Fruit fly (Drosophila melanogaster): ENCODE results near the gene CG15784.
A peak's percentile ranks its signal among the peaks of the same experiment; 100 is the strongest.

The CG15784 gene

DNA sequence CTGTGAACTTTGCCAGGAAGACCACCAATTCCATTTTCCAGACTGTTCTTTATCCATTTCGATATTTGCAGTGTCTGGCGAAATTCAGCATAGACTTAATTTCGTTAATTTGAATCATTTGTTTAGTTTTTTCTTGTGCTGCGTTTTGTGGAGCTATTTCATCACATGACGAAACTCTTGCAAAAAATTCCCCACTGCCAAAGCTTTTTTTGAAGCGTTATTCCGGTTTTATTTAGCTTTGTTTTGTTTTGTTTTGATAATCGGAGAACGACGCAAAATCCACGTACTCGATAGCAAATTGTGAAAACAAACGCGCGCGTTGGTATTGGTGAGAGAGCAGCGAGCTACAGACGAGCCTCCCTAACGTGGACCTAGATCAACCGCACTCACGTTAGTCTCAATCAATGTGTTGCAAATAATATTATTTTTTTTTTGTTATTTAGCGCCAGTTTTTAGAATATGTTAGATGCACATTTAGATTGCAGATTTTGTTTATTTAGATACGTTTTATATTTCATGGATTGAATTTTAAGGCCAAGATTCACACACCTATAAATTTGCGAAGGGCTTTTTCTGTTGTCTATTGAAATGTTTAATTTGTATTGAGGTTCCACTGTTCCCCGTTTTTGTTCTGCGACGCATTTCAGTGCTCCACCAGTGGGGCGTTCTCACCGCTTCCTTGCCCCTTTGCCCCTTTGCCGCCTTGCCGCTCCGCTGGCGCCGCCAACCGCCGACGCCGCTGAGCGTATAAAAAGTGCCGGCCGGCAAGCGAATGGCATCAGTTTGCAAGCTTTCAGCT lies 606 bp downstream of the CG15784 start (continued):
- TF ChIP-seq tio (GFP tag; optimal IDR thresholded peaks at IDR 0.05) (peak; percentile 81), CTCF (GFP tag; optimal IDR thresholded peaks at IDR 0.05) (no peak), CG7786 (GFP tag; optimal IDR thresholded peaks at IDR 0.05) (peak; percentile 75), CG15696 (tag; optimal IDR thresholded peaks at IDR 0.05) (peak; percentile 26), Spps (tag; optimal IDR thresholded peaks at IDR 0.05) (no peak), CG10321 (GFP tag; IDR thresholded peaks at IDR 0.05) (peak; percentile 29; the same call in 1 of the 2 replicates), klu (GFP tag; IDR thresholded peaks at IDR 0.05) (peak; percentile 74; the same call in 1 of the 2 replicates), CG2875 (GFP tag; optimal IDR thresholded peaks at IDR 0.05) (peak; percentile 32), psq (GFP tag; optimal IDR thresholded peaks at IDR 0.05) (peak; percentile 41), repo (GFP tag; optimal IDR thresholded peaks at IDR 0.05) (peak; percentile 49), crc (GFP tag; optimal IDR thresholded peaks at IDR 0.05) (peak; percentile 34), CG11398 (GFP tag; optimal IDR thresholded peaks at IDR 0.05) (peak; percentile 59), CG5245 (GFP tag; optimal IDR thresholded peaks at IDR 0.05) (peak; percentile 49), Blimp-1 (GFP tag; optimal IDR thresholded peaks at IDR 0.05) (peak; percentile 54), Hr3 (GFP tag; optimal IDR thresholded peaks at IDR 0.05) (peak; percentile 64), Doc2 (GFP tag; IDR thresholded peaks at IDR 0.05) (no peak), CG9215 (GFP tag; IDR thresholded peaks at IDR 0.05) (peak; percentile 90), CG14667 (GFP tag; IDR thresholded peaks at IDR 0.05) (peak; percentile 75), gfzf (GFP tag; optimal IDR thresholded peaks at IDR 0.05) (no peak), stc (GFP tag; IDR thresholded peaks at IDR 0.05) (peak; percentile 78), nmo (GFP tag; optimal IDR thresholded peaks at IDR 0.05) (peak; percentile 79), mirr (GFP tag; optimal IDR thresholded peaks at IDR 0.05) (peak; percentile 58), CG7556 (GFP tag; optimal IDR thresholded peaks at IDR 0.05) (peak; percentile 86), az2 (GFP tag; optimal IDR thresholded peaks at IDR 0.05) (peak; percentile 68), Sry-β (GFP tag; optimal IDR thresholded peaks at IDR 0.05) (no peak), CG11560 (tag; IDR thresholded peaks at IDR 0.05) (peak; percentile 73; the same call in 2 of the 3 replicates), Deaf1 (tag; optimal IDR thresholded peaks at IDR 0.05) (peak; percentile 50), zen2 (GFP tag; IDR thresholded peaks at IDR 0.05; ENCODE audit: partially characterized antibody) (no peak), fd102C (GFP tag; optimal IDR thresholded peaks at IDR 0.05) (no peak), pan (optimal IDR thresholded peaks at IDR 0.05) (no peak), pan (GFP tag; optimal IDR thresholded peaks at IDR 0.05 in 1 of 2, IDR thresholded peaks at IDR 0.05 in 1 of 2) (peak in 1 of 2 experiments; percentile 83), CG17802 (tag; optimal IDR thresholded peaks at IDR 0.05) (no peak), CG18011 (GFP tag; optimal IDR thresholded peaks at IDR 0.05) (peak; percentile 41), CG4282 (GFP tag; optimal IDR thresholded peaks at IDR 0.05) (no peak), Myb (GFP tag; optimal IDR thresholded peaks at IDR 0.05) (peak; percentile 64), otp (GFP tag; IDR thresholded peaks at IDR 0.05) (0 out of 3 replicates have a peak, but pooled peaks have one; percentile 7), Gug (GFP tag; IDR thresholded peaks at IDR 0.05) (peak; percentile 76), CG15601 (tag; optimal IDR thresholded peaks at IDR 0.05) (no peak), Elba2 (GFP tag; optimal IDR thresholded peaks at IDR 0.05) (no peak), E2f1 (GFP tag; IDR thresholded peaks at IDR 0.05) (peak; percentile 81), Jarid2 (GFP tag; optimal IDR thresholded peaks at IDR 0.05) (peak; percentile 51), CG4328 (GFP tag; optimal IDR thresholded peaks at IDR 0.05) (peak; percentile 80), peb (GFP tag; IDR thresholded peaks at IDR 0.05) (peak; percentile 62), rib (GFP tag; IDR thresholded peaks at IDR 0.05) (peak; percentile 65; the same call in 1 of the 2 replicates), CG12744 (GFP tag; optimal IDR thresholded peaks at IDR 0.05) (peak; percentile 41), toy (GFP tag; IDR thresholded peaks at IDR 0.05) (peak; percentile 54; the same call in 1 of the 2 replicates), exex (tag; optimal IDR thresholded peaks at IDR 0.05) (peak; percentile 47), CG10267 (tag; optimal IDR thresholded peaks at IDR 0.05) (peak; percentile 44), CG4820 (GFP tag; optimal IDR thresholded peaks at IDR 0.05) (peak; percentile 67), Pdp1 (GFP tag; optimal IDR thresholded peaks at IDR 0.05) (peak; percentile 70 to 79)
